Worm (Caenorhabditis elegans) whole organism, L2 larva: ENCODE results near the gene T01D3.3.
A peak's percentile ranks its signal among the peaks of the same experiment; 100 is the strongest.

Source experiments
- C34F6.9 ChIP-seq: fragments of 150-350 bp; optimal IDR thresholded peaks from 2 replicates; lab custom pipeline; 2014; ENCODE audit warnings: missing biosample characterization, missing genetic modification characterization
- F13H6.1 ChIP-seq: sonication (generic microtip); optimal IDR thresholded peaks from 2 replicates; lab custom pipeline; 2016; ENCODE audit warnings: missing genetic modification characterization, missing compliant biosample characterization
- R02D3.7 ChIP-seq: fragments of 150-350 bp; optimal IDR thresholded peaks from 2 replicates; lab custom pipeline; 2014; ENCODE audit warnings: missing biosample characterization, missing genetic modification characterization
- Y55F3AM.14 ChIP-seq: fragments of 200-800 bp; sonication (Bioruptor generic); optimal IDR thresholded peaks from 2 replicates; lab custom pipeline; 2018; ENCODE audit warnings: mild to moderate bottlenecking, missing genetic modification characterization, missing compliant biosample characterization
- ZK546.5 ChIP-seq: sonication (generic microtip); optimal IDR thresholded peaks from 2 replicates; lab custom pipeline; 2017; ENCODE audit warnings: missing biosample characterization, missing genetic modification characterization
- alr-1 ChIP-seq: fragments of 150-350 bp; optimal IDR thresholded peaks from 2 replicates; lab custom pipeline; 2014; ENCODE audit warnings: missing biosample characterization, missing genetic modification characterization
- aly-2 ChIP-seq: fragments of 150-350 bp; optimal IDR thresholded peaks from 2 replicates; lab custom pipeline; 2014; ENCODE audit warnings: missing biosample characterization, missing genetic modification characterization
- ama-1 ChIP-seq: fragments of 150-350 bp; optimal IDR thresholded peaks from 2 replicates; lab custom pipeline; 2018; ENCODE audit warnings: inconsistent platforms
- blmp-1 ChIP-seq: sonication (generic microtip); optimal IDR thresholded peaks from 2 replicates; lab custom pipeline; 2017; ENCODE audit warnings: missing genetic modification characterization, mild to moderate bottlenecking, missing compliant biosample characterization, antibody characterized with exemption, moderate library complexity; ENCODE audit not compliant: insufficient read depth
- ceh-16 ChIP-seq: fragments of 150-350 bp; optimal IDR thresholded peaks from 2 replicates; lab custom pipeline; 2014; ENCODE audit warnings: missing biosample characterization, missing genetic modification characterization
- ceh-82 ChIP-seq: fragments of 150-350 bp; optimal IDR thresholded peaks from 2 replicates; lab custom pipeline; 2014; ENCODE audit warnings: missing biosample characterization, missing genetic modification characterization
- crh-2 ChIP-seq: sonication (generic microtip); optimal IDR thresholded peaks from 2 replicates; lab custom pipeline; 2017; ENCODE audit warnings: missing biosample characterization, missing genetic modification characterization
- dmd-4 ChIP-seq: sonication (generic microtip); optimal IDR thresholded peaks from 2 replicates; lab custom pipeline; 2017; ENCODE audit warnings: missing biosample characterization, missing genetic modification characterization
- egl-27 ChIP-seq: sonication (generic microtip); optimal IDR thresholded peaks from 3 replicates; lab custom pipeline; 2017; ENCODE audit warnings: missing biosample characterization, missing genetic modification reagents, missing genetic modification characterization
- elt-1 ChIP-seq: fragments of 150-350 bp; optimal IDR thresholded peaks from 2 replicates; lab custom pipeline; 2014; ENCODE audit warnings: missing biosample characterization, missing genetic modification characterization
- elt-3 ChIP-seq: sonication (generic microtip); optimal IDR thresholded peaks from 2 replicates; lab custom pipeline; 2017; ENCODE audit warnings: missing biosample characterization, missing genetic modification characterization
- fos-1 ChIP-seq: fragments of 150-350 bp; optimal IDR thresholded peaks from 2 replicates; lab custom pipeline; 2014; ENCODE audit warnings: missing biosample characterization, missing genetic modification characterization
- gmeb-1 ChIP-seq: fragments of 150-350 bp; optimal IDR thresholded peaks from 2 replicates; lab custom pipeline; 2014; ENCODE audit warnings: missing biosample characterization, missing genetic modification characterization
- lin-11 ChIP-seq: fragments of 150-350 bp; sonication (generic microtip); optimal IDR thresholded peaks from 2 replicates; lab custom pipeline; 2014; ENCODE audit warnings: missing biosample characterization, missing genetic modification characterization, inconsistent platforms, mixed read lengths
- lin-13 ChIP-seq: fragments of 150-350 bp; optimal IDR thresholded peaks from 2 replicates; lab custom pipeline; 2014; ENCODE audit warnings: missing biosample characterization, missing genetic modification reagents, missing genetic modification characterization
- lin-39 ChIP-seq: fragments of 150-350 bp; optimal IDR thresholded peaks from 2 replicates; lab custom pipeline; 2014; ENCODE audit warnings: missing biosample characterization, missing genetic modification reagents, missing genetic modification characterization
- lsy-2 ChIP-seq, 2 experiments: fragments of 150-350 bp in 1 of 2; sonication (generic microtip) in 1 of 2; optimal IDR thresholded peaks; 2 replicates each; lab custom pipeline; 2014 to 2017; ENCODE audit warnings: missing biosample characterization in 2 of 2, missing genetic modification characterization in 2 of 2
- mab-5 ChIP-seq: fragments of 150-350 bp; optimal IDR thresholded peaks from 2 replicates; lab custom pipeline; 2014; ENCODE audit warnings: missing biosample characterization, missing genetic modification characterization
- mbf-1 ChIP-seq: sonication (generic microtip); optimal IDR thresholded peaks from 2 replicates; lab custom pipeline; 2017; ENCODE audit warnings: missing biosample characterization, missing genetic modification characterization
- mdl-1 ChIP-seq, 2 experiments: fragments of 150-350 bp in 1 of 2; sonication (generic microtip) in 1 of 2; optimal IDR thresholded peaks; 2 replicates each; lab custom pipeline; 2017; ENCODE audit warnings: missing biosample characterization in 2 of 2, missing genetic modification characterization in 2 of 2
- nhr-10 ChIP-seq: sonication (generic microtip); optimal IDR thresholded peaks from 2 replicates; lab custom pipeline; 2017; ENCODE audit warnings: missing biosample characterization, missing genetic modification characterization
- nhr-11 ChIP-seq: fragments of 150-350 bp; optimal IDR thresholded peaks from 2 replicates; lab custom pipeline; 2014; ENCODE audit warnings: missing biosample characterization, missing genetic modification characterization
- nhr-12 ChIP-seq: fragments of 150-350 bp; optimal IDR thresholded peaks from 2 replicates; lab custom pipeline; 2014; ENCODE audit warnings: missing biosample characterization, missing genetic modification characterization
- nhr-129 ChIP-seq: fragments of 150-350 bp; optimal IDR thresholded peaks from 2 replicates; lab custom pipeline; 2014; ENCODE audit warnings: missing biosample characterization, missing genetic modification characterization
- nhr-21 ChIP-seq: fragments of 150-350 bp; optimal IDR thresholded peaks from 2 replicates; lab custom pipeline; 2014; ENCODE audit warnings: missing biosample characterization, missing genetic modification characterization
- nhr-23 ChIP-seq: fragments of 150-350 bp; optimal IDR thresholded peaks from 2 replicates; lab custom pipeline; 2014; ENCODE audit warnings: missing biosample characterization, missing genetic modification reagents, missing genetic modification characterization
- nhr-237 ChIP-seq: fragments of 150-350 bp; optimal IDR thresholded peaks from 2 replicates; lab custom pipeline; 2014; ENCODE audit warnings: missing biosample characterization, missing genetic modification characterization
- nhr-25 ChIP-seq: fragments of 150-350 bp; sonication (generic microtip); optimal IDR thresholded peaks from 3 replicates; lab custom pipeline; 2014; ENCODE audit warnings: missing biosample characterization, missing genetic modification characterization
- nhr-6 ChIP-seq: fragments of 150-350 bp; optimal IDR thresholded peaks from 2 replicates; lab custom pipeline; 2014; ENCODE audit warnings: missing biosample characterization, missing genetic modification characterization
- nhr-77 ChIP-seq: fragments of 150-350 bp; optimal IDR thresholded peaks from 2 replicates; lab custom pipeline; 2014; ENCODE audit warnings: missing biosample characterization, missing genetic modification characterization
- peb-1 ChIP-seq: fragments of 150-350 bp; optimal IDR thresholded peaks from 2 replicates; lab custom pipeline; 2014; ENCODE audit warnings: missing biosample characterization, missing genetic modification characterization
- sem-4 ChIP-seq: fragments of 150-350 bp; optimal IDR thresholded peaks from 2 replicates; lab custom pipeline; 2014; ENCODE audit warnings: missing biosample characterization, missing genetic modification reagents, missing genetic modification characterization
- skn-1 ChIP-seq: sonication (generic microtip); optimal IDR thresholded peaks from 2 replicates; lab custom pipeline; 2017; ENCODE audit warnings: missing biosample characterization, missing genetic modification characterization
- sma-3 ChIP-seq: sonication (generic microtip); optimal IDR thresholded peaks from 2 replicates; lab custom pipeline; 2016; ENCODE audit warnings: missing genetic modification reagents, missing genetic modification characterization, missing compliant biosample characterization
- sma-9 ChIP-seq, 2 experiments: fragments of 150-350 bp in 1 of 2; sonication (generic microtip) in 1 of 2; optimal IDR thresholded peaks; 2 replicates each; lab custom pipeline; 2014 to 2016; ENCODE audit warnings: missing genetic modification characterization in 2 of 2, mild to moderate bottlenecking in 1 of 2, missing biosample characterization in 1 of 2, missing compliant biosample characterization in 1 of 2, missing genetic modification reagents in 1 of 2, moderate library complexity in 1 of 2
- snpc-4 ChIP-seq: fragments of 150-350 bp; optimal IDR thresholded peaks from 2 replicates; lab custom pipeline; 2014; ENCODE audit warnings: missing biosample characterization, missing genetic modification characterization
- unc-39 ChIP-seq: fragments of 150-350 bp; optimal IDR thresholded peaks from 2 replicates; lab custom pipeline; 2014; ENCODE audit warnings: missing biosample characterization, missing genetic modification characterization
- unc-55 ChIP-seq: fragments of 150-350 bp; sonication (generic microtip); optimal IDR thresholded peaks from 3 replicates; lab custom pipeline; 2014; ENCODE audit warnings: missing biosample characterization, missing genetic modification reagents, missing genetic modification characterization
- unc-62 ChIP-seq: fragments of 150-350 bp; optimal IDR thresholded peaks from 2 replicates; lab custom pipeline; 2014; ENCODE audit warnings: missing biosample characterization, missing genetic modification reagents, missing genetic modification characterization
- zag-1 ChIP-seq: fragments of 150-350 bp; optimal IDR thresholded peaks from 2 replicates; lab custom pipeline; 2014; ENCODE audit warnings: missing biosample characterization, missing genetic modification characterization
- ztf-1 ChIP-seq: fragments of 200-800 bp; sonication (Bioruptor generic); conservative IDR thresholded peaks from 2 replicates; pipeline ENCODE4 v1.3.6; 2022; ENCODE audit warnings: missing genetic modification characterization, missing compliant biosample characterization
- ztf-11 ChIP-seq: sonication (generic microtip); optimal IDR thresholded peaks from 2 replicates; lab custom pipeline; 2017; ENCODE audit warnings: missing biosample characterization, missing genetic modification characterization
- ztf-4 ChIP-seq: fragments of 150-350 bp; optimal IDR thresholded peaks from 2 replicates; lab custom pipeline; 2014; ENCODE audit warnings: missing biosample characterization, missing genetic modification characterization

T01D3.3 gene

ce11 chrV:13657841-13658338, 46.2 kb upstream of the T01D3.3 start:
- peak; percentile 12 for TF ChIP-seq lin-13
- TF ChIP-seq sma-9 (GFP tag; optimal IDR thresholded peaks at IDR 0.05; lab: Kevin White, UChicago) = peak; percentile 34
- no peak for TF ChIP-seq sma-9 (tag; optimal IDR thresholded peaks at IDR 0.05; lab: Kevin White, UChicago)
- TF ChIP-seq ztf-4 (tag; lab: Kevin White, UChicago) = no peak

- TF ChIP-seq ceh-16 (tag; lab: Kevin White, UChicago) (peak; percentile 50), Y55F3AM.14 (GFP tag; lab: Kevin White, UChicago) (peak; percentile 71), zag-1 (tag; lab: Kevin White, UChicago) (no peak), mbf-1 (tag; lab: Kevin White, UChicago) (no peak), alr-1 (no peak), nhr-6 (no peak), skn-1 (tag; lab: Kevin White, UChicago) (peak; percentile 49), ceh-82 (tag; lab: Kevin White, UChicago) (no peak), nhr-77 (tag; lab: Kevin White, UChicago) (no peak), ztf-1 (no peak), dmd-4 (tag; lab: Kevin White, UChicago) (no peak), lin-13 (peak; percentile 42), lin-39 (tag; lab: Kevin White, UChicago) (no peak), F13H6.1 (tag; lab: Kevin White, UChicago) (peak; percentile 95), C34F6.9 (peak; percentile 91), ama-1 (lab: Kevin White, UChicago) (peak; percentile 40), aly-2 (tag; lab: Kevin White, UChicago) (no peak), mab-5 (tag; lab: Kevin White, UChicago) (peak; percentile 29), R02D3.7 (tag; lab: Kevin White, UChicago) (no peak), sma-9 (GFP tag; optimal IDR thresholded peaks at IDR 0.05; lab: Kevin White, UChicago) (peak; percentile 99), sma-9 (tag; optimal IDR thresholded peaks at IDR 0.05; lab: Kevin White, UChicago) (peak; percentile 55), gmeb-1 (tag; lab: Kevin White, UChicago) (peak; percentile 71), nhr-11 (tag; lab: Kevin White, UChicago) (no peak), peb-1 (tag; lab: Kevin White, UChicago) (no peak), unc-62 (GFP tag; lab: Kevin White, UChicago) (peak; percentile 49), mdl-1 (tag; optimal IDR thresholded peaks at IDR 0.05; lab: Kevin White, UChicago) (peak; percentile 91 to 94), crh-2 (peak; percentile 93), lsy-2 (tag; optimal IDR thresholded peaks at IDR 0.05; lab: Kevin White, UChicago) (peak in 1 of 2 experiments; percentile 86), nhr-12 (no peak), elt-1 (tag; lab: Kevin White, UChicago) (no peak), ZK546.5 (no peak), sem-4 (tag; lab: Kevin White, UChicago) (peak; percentile 94), sma-3 (GFP tag; lab: Kevin White, UChicago) (peak; percentile 97), nhr-129 (tag; lab: Kevin White, UChicago) (peak; percentile 93), ztf-11 (no peak), fos-1 (tag; lab: Kevin White, UChicago) (peak; percentile 63), nhr-23 (no peak), lin-11 (tag; lab: Kevin White, UChicago) (peak; percentile 52), elt-3 (tag; lab: Kevin White, UChicago) (no peak), unc-55 (peak; percentile 49), snpc-4 (peak; percentile 59), nhr-237 (tag; lab: Kevin White, UChicago) (no peak), nhr-25 (peak; percentile 92), ztf-4 (tag; lab: Kevin White, UChicago) (peak; percentile 89), unc-39 (tag; lab: Kevin White, UChicago) (no peak), blmp-1 (tag; lab: Kevin White, UChicago) (peak; percentile 97), nhr-10 (tag; lab: Kevin White, UChicago) (no peak), nhr-21 (tag; lab: Kevin White, UChicago) (peak; percentile 97), egl-27 (tag; lab: Kevin White, UChicago) (peak; percentile 94)
Measured at ce11 chrV:13658577-13658976, 45.5 kb upstream of the T01D3.3 start.
